Worm (Caenorhabditis elegans) whole organism, L4 larva: ENCODE data around the gene F56B3.2.

ENCODE experiments used
- F44E2.7 ChIP-seq: fragments of 200-800 bp; sonication (Bioruptor generic); IDR thresholded peaks from 2 replicates; pipeline ENCODE4 v2.1.2; 2022; ENCODE audit warnings: missing genetic modification characterization, missing compliant biosample characterization
- R02D3.7 ChIP-seq: fragments of 150-350 bp; sonication (generic microtip); optimal IDR thresholded peaks from 3 replicates; lab custom pipeline; 2014; ENCODE audit warnings: missing biosample characterization, missing genetic modification characterization
- T26A8.4 ChIP-seq: fragments of 200-800 bp; sonication (Bioruptor generic); IDR thresholded peaks from 2 replicates; pipeline ENCODE4 v1.3.6; 2022; ENCODE audit warnings: missing genetic modification characterization, missing compliant biosample characterization
- Y48G9A.11 ChIP-seq: fragments of 200-800 bp; sonication (Bioruptor generic); IDR thresholded peaks from 2 replicates; pipeline ENCODE4 v1.3.6; 2022; ENCODE audit warnings: missing genetic modification reagents, missing genetic modification characterization, missing compliant biosample characterization
- Y5F2A.4 ChIP-seq: fragments of 200-800 bp; sonication (Bioruptor generic); optimal IDR thresholded peaks from 2 replicates; lab custom pipeline; 2018; ENCODE audit warnings: mild to moderate bottlenecking, missing genetic modification characterization, missing compliant biosample characterization
- Y75B8A.6 ChIP-seq: fragments of 200-800 bp; sonication (Bioruptor generic); IDR thresholded peaks from 2 replicates; pipeline ENCODE4 v1.3.6; 2022; ENCODE audit warnings: missing genetic modification reagents, missing genetic modification characterization, missing compliant biosample characterization
- ZK546.5 ChIP-seq, 2 experiments: sonication (generic microtip); optimal IDR thresholded peaks; 2 replicates each; lab custom pipeline; 2017; ENCODE audit warnings: missing biosample characterization in 2 of 2, missing genetic modification characterization in 2 of 2
- aha-1 ChIP-seq: fragments of 150-350 bp; peaks from one replicate; lab custom pipeline; 2014; ENCODE audit warnings: missing biosample characterization, missing genetic modification characterization
- ama-1 ChIP-seq: fragments of 150-350 bp; optimal IDR thresholded peaks from 2 replicates; lab custom pipeline; 2014; ENCODE audit warnings: inconsistent platforms, mixed read lengths
- arid-1 ChIP-seq: fragments of 200-800 bp; sonication (Bioruptor generic); conservative IDR thresholded peaks from 2 replicates; pipeline ENCODE4 v1.3.6; 2022; ENCODE audit warnings: missing genetic modification reagents, missing genetic modification characterization, missing compliant biosample characterization
- ceh-28 ChIP-seq: fragments of 150-350 bp; optimal IDR thresholded peaks from 2 replicates; lab custom pipeline; 2014; ENCODE audit warnings: missing biosample characterization, missing genetic modification reagents, missing genetic modification characterization
- ceh-44 ChIP-seq: fragments of 200-800 bp; sonication (Bioruptor generic); IDR thresholded peaks from 2 replicates; pipeline ENCODE4 v1.3.6; 2022; ENCODE audit warnings: missing genetic modification reagents, missing genetic modification characterization, missing compliant biosample characterization
- ceh-62 ChIP-seq: sonication (generic microtip); optimal IDR thresholded peaks from 2 replicates; lab custom pipeline; 2017; ENCODE audit warnings: missing biosample characterization, missing genetic modification characterization
- ctbp-1 ChIP-seq: fragments of 200-800 bp; sonication (Bioruptor generic); IDR thresholded peaks from 2 replicates; pipeline ENCODE4 v1.3.6; 2022; ENCODE audit warnings: missing genetic modification reagents, missing genetic modification characterization, missing compliant biosample characterization
- daf-8 ChIP-seq: fragments of 200-800 bp; sonication (Bioruptor generic); IDR thresholded peaks from 2 replicates; pipeline ENCODE4 v1.3.6; 2022; ENCODE audit warnings: missing genetic modification characterization, missing compliant biosample characterization
- dmd-6 ChIP-seq: fragments of 200-800 bp; sonication (Bioruptor generic); IDR thresholded peaks from 2 replicates; pipeline ENCODE4 v1.3.6; 2022; ENCODE audit warnings: missing genetic modification reagents, missing genetic modification characterization, missing compliant biosample characterization
- dmd-9 ChIP-seq: fragments of 200-800 bp; sonication (Bioruptor generic); IDR thresholded peaks from 2 replicates; pipeline ENCODE4 v1.3.6; 2022; ENCODE audit warnings: missing genetic modification reagents, missing genetic modification characterization, missing compliant biosample characterization
- egl-27 ChIP-seq: sonication (generic microtip); optimal IDR thresholded peaks from 3 replicates; lab custom pipeline; 2017; ENCODE audit warnings: missing biosample characterization, missing genetic modification reagents, missing genetic modification characterization
- hif-1 ChIP-seq, 2 experiments: sonication (generic microtip); optimal IDR thresholded peaks; 2 replicates each; lab custom pipeline; 2016 to 2017; ENCODE audit warnings: missing compliant biosample characterization in 2 of 2, missing genetic modification characterization in 2 of 2, missing genetic modification reagents in 2 of 2, missing genotype in 2 of 2, mild to moderate bottlenecking in 1 of 2
- jun-1 ChIP-seq: fragments of 150-350 bp; optimal IDR thresholded peaks from 2 replicates; lab custom pipeline; 2014; ENCODE audit warnings: missing biosample characterization, missing genetic modification reagents, missing genetic modification characterization
- lin-1 ChIP-seq: fragments of 200-800 bp; sonication (Bioruptor generic); IDR thresholded peaks from 2 replicates; pipeline ENCODE4 v1.3.6; 2022; ENCODE audit warnings: missing genetic modification reagents, missing genetic modification characterization, missing compliant biosample characterization
- lin-29 ChIP-seq: fragments of 200-800 bp; sonication (Bioruptor generic); IDR thresholded peaks from 2 replicates; pipeline ENCODE4 v1.3.6; 2022; ENCODE audit warnings: missing genetic modification reagents, missing genetic modification characterization, missing compliant biosample characterization
- lin-38 ChIP-seq: fragments of 200-800 bp; sonication (Bioruptor generic); IDR thresholded peaks from 2 replicates; pipeline ENCODE4 v1.3.6; 2022; ENCODE audit warnings: missing genetic modification reagents, missing genetic modification characterization, missing compliant biosample characterization
- lir-3 ChIP-seq: sonication (generic microtip); optimal IDR thresholded peaks from 2 replicates; lab custom pipeline; 2016; ENCODE audit warnings: mild to moderate bottlenecking, missing genetic modification characterization, missing compliant biosample characterization
- mxl-3 ChIP-seq: fragments of 200-800 bp; sonication (Bioruptor generic); optimal IDR thresholded peaks from 2 replicates; lab custom pipeline; 2018; ENCODE audit warnings: mild to moderate bottlenecking, missing genetic modification characterization, missing compliant biosample characterization
- nhr-41 ChIP-seq: fragments of 200-800 bp; sonication (Bioruptor generic); IDR thresholded peaks from 2 replicates; pipeline ENCODE4 v1.3.6; 2022; ENCODE audit warnings: missing genetic modification reagents, missing genetic modification characterization, missing compliant biosample characterization
- nhr-42 ChIP-seq: fragments of 200-800 bp; sonication (Bioruptor generic); IDR thresholded peaks from 2 replicates; pipeline ENCODE4 v1.3.6; 2022; ENCODE audit warnings: missing genetic modification characterization, missing compliant biosample characterization
- nhr-77 ChIP-seq: fragments of 150-350 bp; optimal IDR thresholded peaks from 2 replicates; lab custom pipeline; 2014; ENCODE audit warnings: missing biosample characterization, missing genetic modification characterization
- rbr-2 ChIP-seq: sonication (generic microtip); optimal IDR thresholded peaks from 2 replicates; lab custom pipeline; 2016; ENCODE audit warnings: missing genotype, missing genetic modification characterization, missing compliant biosample characterization
- saeg-2 ChIP-seq: fragments of 200-800 bp; sonication (Bioruptor generic); IDR thresholded peaks from 2 replicates; pipeline ENCODE4 v1.3.6; 2022; ENCODE audit warnings: missing genetic modification reagents, missing genetic modification characterization, missing compliant biosample characterization
- snpc-4 ChIP-seq: fragments of 150-350 bp; optimal IDR thresholded peaks from 2 replicates; lab custom pipeline; 2014; ENCODE audit warnings: missing biosample characterization, missing genetic modification characterization
- unc-130 ChIP-seq: sonication (generic microtip); optimal IDR thresholded peaks from 2 replicates; lab custom pipeline; 2016; ENCODE audit warnings: missing genetic modification reagents, missing genetic modification characterization, missing compliant biosample characterization
- zfp-3 ChIP-seq: fragments of 200-800 bp; sonication (Bioruptor generic); conservative IDR thresholded peaks from 2 replicates; pipeline ENCODE4 v1.3.6; 2022; ENCODE audit warnings: missing genetic modification reagents, missing genetic modification characterization, missing compliant biosample characterization
- ztf-7 ChIP-seq: fragments of 150-350 bp; optimal IDR thresholded peaks from 2 replicates; lab custom pipeline; 2014; ENCODE audit warnings: missing biosample characterization, missing genetic modification characterization

F56B3.2 gene

ce11 chrIV:796521-797073 is 28.2 kb upstream of the F56B3.2 start, which contains the start of the genes F56B3.11 and ech-5 (continued):
- no peak for TF ChIP-seq Y5F2A.4
- TF ChIP-seq zfp-3 (GFP tag; lab: Robert Waterston, UW): 0 out of 2 replicates have a peak, but pooled peaks have one; percentile 49
- TF ChIP-seq unc-130 (GFP tag; lab: Kevin White, UChicago): peak; percentile 77
- peak in 1 of 2 experiments; percentile 91 for TF ChIP-seq hif-1 (tag; optimal IDR thresholded peaks at IDR 0.05; lab: Kevin White, UChicago)
- TF ChIP-seq nhr-77 (tag; lab: Kevin White, UChicago): peak; percentile 32
- TF ChIP-seq snpc-4: no peak
- TF ChIP-seq R02D3.7 (tag; lab: Kevin White, UChicago): no peak
- TF ChIP-seq egl-27 (tag; lab: Kevin White, UChicago): no peak
- no peak for TF ChIP-seq lin-29 (GFP tag; lab: Robert Waterston, UW)
- TF ChIP-seq T26A8.4 (GFP tag; lab: Robert Waterston, UW): no peak
- TF ChIP-seq lin-1 (GFP tag; lab: Robert Waterston, UW): no peak
- no peak; the same call in 1 of the 2 replicates for TF ChIP-seq dmd-6 (GFP tag; lab: Robert Waterston, UW)
- no peak for TF ChIP-seq jun-1 (tag; lab: Kevin White, UChicago)
- TF ChIP-seq F44E2.7 (GFP tag; lab: Robert Waterston, UW): no peak
- TF ChIP-seq nhr-42: no peak; the same call in 1 of the 2 replicates
- TF ChIP-seq nhr-41 (GFP tag; lab: Robert Waterston, UW): no peak
- no peak for TF ChIP-seq mxl-3
- no peak for TF ChIP-seq ZK546.5 (tag; optimal IDR thresholded peaks at IDR 0.05; lab: Kevin White, UChicago)
- TF ChIP-seq dmd-9 (GFP tag; lab: Robert Waterston, UW): no peak
- peak; percentile 74 for TF ChIP-seq rbr-2
- TF ChIP-seq Y75B8A.6: no peak
- no peak for TF ChIP-seq ztf-7
- no peak for TF ChIP-seq ceh-62 (tag; lab: Kevin White, UChicago)

DNA sequence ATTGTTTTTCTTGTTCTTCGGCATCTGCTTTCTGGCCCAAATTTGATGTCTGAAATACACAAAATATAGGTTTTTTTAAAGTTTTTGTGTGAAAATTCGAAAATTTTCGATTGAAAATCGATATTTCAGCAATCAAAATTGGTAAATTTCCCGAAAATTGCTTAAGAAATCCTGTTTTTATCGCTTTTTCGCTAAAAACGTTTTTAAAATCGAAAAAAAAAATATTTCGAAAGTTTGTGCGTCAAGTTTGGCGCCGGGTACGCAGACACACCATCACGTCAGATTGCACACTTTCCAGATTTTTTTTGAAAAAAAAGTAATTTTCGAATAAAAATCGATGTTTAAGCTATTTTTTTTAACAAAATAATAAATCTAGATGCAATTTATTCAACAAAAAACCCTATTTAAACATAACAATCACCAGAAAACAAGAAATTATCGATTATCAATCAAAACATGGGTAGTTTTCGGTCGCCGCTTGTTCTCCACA is 27.0 kb upstream of the F56B3.2 start, which contains the start of gene skr-18:
Gene skr-18 (minus strand): TSS at position 51 of the 490 bp plus-strand sequence.
- TF ChIP-seq lin-38 (GFP tag; lab: Robert Waterston, UW): peak; percentile 65
- TF ChIP-seq arid-1: peak; percentile 47; the same call in 1 of the 2 replicates
- no peak for TF ChIP-seq ceh-44 (GFP tag; lab: Robert Waterston, UW)

DNA sequence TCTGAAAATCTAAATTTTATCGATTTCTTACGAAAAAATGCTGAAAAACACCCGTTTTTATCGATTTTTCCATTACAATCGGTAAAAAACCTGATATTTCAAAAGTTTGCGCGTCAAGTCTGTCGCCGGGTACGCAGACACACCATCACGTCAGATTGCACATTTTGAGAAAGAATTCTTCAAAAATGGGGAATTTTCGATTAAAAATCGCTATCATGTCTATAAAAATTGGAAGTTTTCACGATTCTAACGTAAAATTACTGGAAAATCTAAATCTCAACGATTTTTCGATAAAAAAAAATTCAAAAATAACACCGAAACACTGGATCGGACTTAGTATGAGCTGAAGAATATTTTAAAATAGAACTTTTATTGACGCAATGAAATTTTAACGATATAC is 25.9 kb upstream of the F56B3.2 start, which contains the start of gene F56B3.4:
Gene F56B3.4 (minus strand): TSS at position 1 of the 400 bp plus-strand sequence.
- TF ChIP-seq ceh-28 (tag; lab: Kevin White, UChicago) (peak; percentile 17), dmd-6 (GFP tag; lab: Robert Waterston, UW) (no peak), ctbp-1 (GFP tag; lab: Robert Waterston, UW) (no peak), ama-1 (lab: Kevin White, UChicago) (peak; percentile 20), aha-1 (tag; lab: Kevin White, UChicago) (peak; percentile 42), lin-38 (GFP tag; lab: Robert Waterston, UW) (peak; percentile 57), Y48G9A.11 (GFP tag; lab: Robert Waterston, UW) (peak; percentile 41; the same call in 1 of the 2 replicates)
- TF ChIP-seq, all 104 proteins: peak for 5

DNA sequence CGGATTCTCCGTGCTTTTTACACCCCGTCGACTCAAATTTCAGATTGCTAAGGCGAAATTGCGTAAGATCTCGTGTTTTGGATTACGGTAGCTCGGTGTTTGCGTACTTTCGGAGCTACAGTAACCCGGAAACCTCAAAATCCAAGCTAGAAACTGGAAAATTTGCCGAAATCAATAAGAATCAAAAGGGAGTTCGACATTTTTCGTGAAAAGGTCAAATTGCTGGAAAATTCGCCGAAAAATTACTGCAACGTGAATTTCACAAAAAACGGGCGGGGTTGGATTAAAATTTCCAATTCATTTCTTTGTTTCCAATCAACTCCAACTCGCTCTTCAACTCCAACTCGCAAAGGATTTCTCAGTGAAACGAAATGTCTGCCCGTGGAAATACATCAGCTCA is 19.4 kb upstream of the F56B3.2 start, which contains the start of gene F56B3.6:
Gene F56B3.6 (plus strand): TSS at position 301 of the 400 bp plus-strand sequence.
- TF ChIP-seq lir-3 (tag; lab: Kevin White, UChicago): no peak
- TF ChIP-seq daf-8 (GFP tag; lab: Robert Waterston, UW): no peak
- no peak for TF ChIP-seq saeg-2 (GFP tag; lab: Robert Waterston, UW)
- TF ChIP-seq, all 104 proteins: peak for 0
